Worm (Caenorhabditis elegans) whole organism, young adult: ENCODE results near the gene phat-4.

ENCODE experiments used
- B0019.2 ChIP-seq: fragments of 200-800 bp; sonication (Bioruptor generic); conservative IDR thresholded peaks from 2 replicates; pipeline ENCODE4 v1.3.6; 2022; ENCODE audit warnings: missing genetic modification reagents, missing genetic modification characterization, missing compliant biosample characterization
- B0035.1 ChIP-seq: sonication (generic microtip); optimal IDR thresholded peaks from 2 replicates; lab custom pipeline; 2016; ENCODE audit warnings: missing genetic modification characterization, mild to moderate bottlenecking, missing compliant biosample characterization, missing genotype, missing genetic modification reagents
- B0336.3 ChIP-seq: fragments of 200-800 bp; sonication (Bioruptor generic); IDR thresholded peaks from 2 replicates; pipeline ENCODE4 v1.3.6; 2022; ENCODE audit warnings: missing genetic modification characterization, missing compliant biosample characterization
- F37B4.10 ChIP-seq: fragments of 200-800 bp; sonication (Bioruptor generic); IDR thresholded peaks from 2 replicates; pipeline ENCODE4 v1.3.6; 2022; ENCODE audit warnings: missing genetic modification characterization, missing compliant biosample characterization
- F39B2.1 ChIP-seq: fragments of 200-800 bp; sonication (Bioruptor generic); IDR thresholded peaks from 2 replicates; pipeline ENCODE4 v1.3.6; 2022; ENCODE audit warnings: missing genetic modification reagents, missing genetic modification characterization, missing compliant biosample characterization
- F55B11.4 ChIP-seq: sonication (generic microtip); optimal IDR thresholded peaks from 2 replicates; lab custom pipeline; 2016; ENCODE audit warnings: missing compliant biosample characterization, missing genetic modification characterization, borderline replicate concordance; ENCODE audit not compliant: insufficient read depth
- F57A8.1 ChIP-seq: fragments of 200-800 bp; sonication (Bioruptor generic); optimal IDR thresholded peaks from 2 replicates; lab custom pipeline; 2018; ENCODE audit warnings: mild to moderate bottlenecking, missing genetic modification characterization, moderate library complexity, missing compliant biosample characterization
- Y53F4B.3 ChIP-seq: fragments of 200-800 bp; sonication (Bioruptor generic); IDR thresholded peaks from 2 replicates; pipeline ENCODE4 v1.3.6; 2022; ENCODE audit warnings: missing genetic modification reagents, missing genetic modification characterization, missing compliant biosample characterization
- Y53G8AR.9 ChIP-seq: fragments of 200-800 bp; sonication (Bioruptor generic); conservative IDR thresholded peaks from 2 replicates; pipeline ENCODE4 v1.3.6; 2022; ENCODE audit warnings: missing genetic modification reagents, missing genetic modification characterization, missing compliant biosample characterization
- aptf-3 ChIP-seq: fragments of 200-800 bp; sonication (Bioruptor generic); IDR thresholded peaks from 2 replicates; pipeline ENCODE4 v1.3.6; 2022; ENCODE audit warnings: missing genetic modification characterization, missing compliant biosample characterization
- bed-1 ChIP-seq: fragments of 200-800 bp; sonication (Bioruptor generic); IDR thresholded peaks from 2 replicates; pipeline ENCODE4 v1.3.6; 2022; ENCODE audit warnings: missing genetic modification reagents, missing genetic modification characterization, missing compliant biosample characterization
- bed-2 ChIP-seq: fragments of 200-800 bp; sonication (Bioruptor generic); IDR thresholded peaks from 2 replicates; pipeline ENCODE4 v1.3.6; 2022; ENCODE audit warnings: missing genetic modification reagents, missing genetic modification characterization, missing compliant biosample characterization
- ceh-100 ChIP-seq: fragments of 200-800 bp; sonication (Bioruptor generic); IDR thresholded peaks from 2 replicates; pipeline ENCODE4 v1.3.6; 2022; ENCODE audit warnings: missing genetic modification reagents, missing genetic modification characterization, missing compliant biosample characterization
- ceh-40 ChIP-seq: fragments of 200-800 bp; sonication (Bioruptor generic); IDR thresholded peaks from 2 replicates; pipeline ENCODE4 v1.3.6; 2022; ENCODE audit warnings: missing genetic modification characterization, missing compliant biosample characterization
- dox-1 ChIP-seq: fragments of 200-800 bp; sonication (Bioruptor generic); IDR thresholded peaks from 2 replicates; pipeline ENCODE4 v1.3.6; 2022; ENCODE audit warnings: missing genetic modification reagents, missing genetic modification characterization, missing compliant biosample characterization
- dpff-1 ChIP-seq: sonication (generic microtip); optimal IDR thresholded peaks from 2 replicates; lab custom pipeline; 2017; ENCODE audit warnings: mild to moderate bottlenecking, missing genetic modification characterization, missing compliant biosample characterization
- dpl-1 ChIP-seq: fragments of 150-350 bp; optimal IDR thresholded peaks from 2 replicates; lab custom pipeline; 2014; ENCODE audit warnings: missing biosample characterization, missing genetic modification reagents, missing genetic modification characterization
- egl-44 ChIP-seq: fragments of 200-800 bp; sonication (Bioruptor generic); IDR thresholded peaks from 2 replicates; pipeline ENCODE4 v1.3.6; 2022; ENCODE audit warnings: missing genetic modification reagents, missing genetic modification characterization, missing compliant biosample characterization
- gei-17 ChIP-seq: fragments of 200-800 bp; sonication (Bioruptor generic); optimal IDR thresholded peaks from 2 replicates; lab custom pipeline; 2018; ENCODE audit warnings: mild to moderate bottlenecking, missing genetic modification characterization, missing compliant biosample characterization
- hlh-26 ChIP-seq: fragments of 200-800 bp; sonication (Bioruptor generic); conservative IDR thresholded peaks from 2 replicates; pipeline ENCODE4 v1.3.6; 2022; ENCODE audit warnings: missing genetic modification reagents, missing genetic modification characterization, missing compliant biosample characterization
- hrde-1 ChIP-seq: sonication (generic microtip); optimal IDR thresholded peaks from 2 replicates; lab custom pipeline; 2016; ENCODE audit warnings: missing genetic modification characterization, mild to moderate bottlenecking, missing compliant biosample characterization, moderate library complexity, missing genotype, missing genetic modification reagents, borderline replicate concordance
- hsf-1 ChIP-seq: fragments of 200-800 bp; sonication (Bioruptor generic); IDR thresholded peaks from 2 replicates; pipeline ENCODE4 v1.3.6; 2022; ENCODE audit warnings: missing genetic modification reagents, missing genetic modification characterization, missing compliant biosample characterization
- lir-1 ChIP-seq: fragments of 200-800 bp; sonication (Bioruptor generic); conservative IDR thresholded peaks from 2 replicates; pipeline ENCODE4 v1.3.6; 2022; ENCODE audit warnings: missing genetic modification reagents, missing genetic modification characterization, missing compliant biosample characterization
- lsy-27 ChIP-seq: sonication (generic microtip); optimal IDR thresholded peaks from 2 replicates; lab custom pipeline; 2017; ENCODE audit warnings: missing genetic modification characterization, mild to moderate bottlenecking, missing compliant biosample characterization, antibody characterized with exemption, missing genotype, borderline replicate concordance; ENCODE audit not compliant: insufficient read depth
- madf-6 ChIP-seq: fragments of 200-800 bp; sonication (Bioruptor generic); IDR thresholded peaks from 2 replicates; pipeline ENCODE4 v1.3.6; 2022; ENCODE audit warnings: missing genetic modification reagents, missing genetic modification characterization, missing compliant biosample characterization
- mes-4 ChIP-seq: sonication (generic microtip); optimal IDR thresholded peaks from 2 replicates; lab custom pipeline; 2016; ENCODE audit warnings: missing genotype, missing genetic modification characterization, missing compliant biosample characterization
- mxl-1 ChIP-seq: sonication (generic microtip); optimal IDR thresholded peaks from 2 replicates; lab custom pipeline; 2016; ENCODE audit warnings: missing genetic modification characterization, missing compliant biosample characterization
- nfya-2 ChIP-seq: fragments of 200-800 bp; sonication (Bioruptor generic); IDR thresholded peaks from 2 replicates; pipeline ENCODE4 v1.3.6; 2022; ENCODE audit warnings: missing genetic modification reagents, missing genetic modification characterization, missing compliant biosample characterization
- pbrm-1 ChIP-seq: fragments of 200-800 bp; sonication (Bioruptor generic); IDR thresholded peaks from 2 replicates; pipeline ENCODE4 v1.3.6; 2022; ENCODE audit warnings: missing genetic modification reagents, missing genetic modification characterization, missing compliant biosample characterization
- rec-8 ChIP-seq, 2 experiments: sonication (generic microtip); optimal IDR thresholded peaks; 2 replicates each; lab custom pipeline; 2016; ENCODE audit warnings: mild to moderate bottlenecking in 2 of 2, missing genetic modification characterization in 2 of 2, missing genetic modification reagents in 2 of 2, missing genotype in 2 of 2, missing biosample characterization in 1 of 2, missing compliant biosample characterization in 1 of 2, moderate library complexity in 1 of 2
- somi-1 ChIP-seq: fragments of 200-800 bp; sonication (Bioruptor generic); optimal IDR thresholded peaks from 2 replicates; lab custom pipeline; 2018; ENCODE audit warnings: mild to moderate bottlenecking, missing genetic modification characterization, missing compliant biosample characterization
- sptf-2 ChIP-seq: fragments of 200-800 bp; sonication (Bioruptor generic); optimal IDR thresholded peaks from 2 replicates; lab custom pipeline; 2018; ENCODE audit warnings: mild to moderate bottlenecking, missing genetic modification characterization, missing compliant biosample characterization
- tbx-9 ChIP-seq: sonication (generic microtip); optimal IDR thresholded peaks from 2 replicates; lab custom pipeline; 2016; ENCODE audit warnings: borderline replicate concordance, missing genetic modification characterization, inconsistent platforms, missing compliant biosample characterization
- zim-3 ChIP-seq: sonication (generic microtip); optimal IDR thresholded peaks from 2 replicates; lab custom pipeline; 2017; ENCODE audit warnings: mild to moderate bottlenecking, missing genetic modification characterization, moderate library complexity, missing compliant biosample characterization
- ztf-25 ChIP-seq: fragments of 200-800 bp; sonication (Bioruptor generic); IDR thresholded peaks from 2 replicates; pipeline ENCODE4 v1.3.6; 2022; ENCODE audit warnings: missing genetic modification reagents, missing genetic modification characterization, missing compliant biosample characterization
- ztf-26 ChIP-seq: sonication (generic microtip); optimal IDR thresholded peaks from 2 replicates; lab custom pipeline; 2017; ENCODE audit warnings: missing genetic modification characterization, missing compliant biosample characterization
- ztf-3 ChIP-seq: fragments of 200-800 bp; sonication (Bioruptor generic); optimal IDR thresholded peaks from 2 replicates; lab custom pipeline; 2018; ENCODE audit warnings: mild to moderate bottlenecking, missing genetic modification characterization, missing compliant biosample characterization

Gene phat-4

ce11 chrV:4114627-4115026, 15.1 kb upstream of the phat-4 start, which contains the start of gene srw-133:
Gene srw-133 (minus strand): TSS chrV:4114727.
- TF ChIP-seq aptf-3 (GFP tag; lab: Robert Waterston, UW), result no peak
- no peak for TF ChIP-seq ztf-25 (GFP tag; lab: Robert Waterston, UW)
- TF ChIP-seq, all 124 proteins: peak for 0

- TF ChIP-seq madf-6 (GFP tag; lab: Robert Waterston, UW) (no peak), nfya-2 (no peak), lir-1 (GFP tag; lab: Robert Waterston, UW) (no peak), somi-1 (no peak), ztf-26 (tag; lab: Kevin White, UChicago) (no peak), gei-17 (GFP tag; lab: Kevin White, UChicago) (no peak)
- TF ChIP-seq, all 124 proteins: peak for 0
Measured at ce11 chrV:4116071-4116470, 13.6 kb upstream of the phat-4 start, which contains the start of gene T05B4.8. Gene T05B4.8 (minus strand): TSS chrV:4116171.

ce11 chrV:4118332-4118731, 11.4 kb upstream of the phat-4 start, which contains the start of gene T05B4.9:
Gene T05B4.9 (minus strand): TSS chrV:4118432.
- TF ChIP-seq hlh-26 (GFP tag; lab: Robert Waterston, UW) (no peak), F37B4.10 (GFP tag; lab: Robert Waterston, UW) (no peak), F57A8.1 (GFP tag; lab: Kevin White, UChicago) (no peak), mes-4 (tag; lab: Kevin White, UChicago) (no peak), bed-1 (no peak), zim-3 (tag; lab: Kevin White, UChicago) (no peak), pbrm-1 (no peak), egl-44 (GFP tag; lab: Robert Waterston, UW) (no peak), ztf-3 (GFP tag; lab: Kevin White, UChicago) (no peak), rec-8 (tag; optimal IDR thresholded peaks at IDR 0.05; lab: Kevin White, UChicago) (no peak), bed-2 (GFP tag; lab: Robert Waterston, UW) (no peak), dpl-1 (GFP tag; lab: Kevin White, UChicago) (no peak), ceh-100 (GFP tag; lab: Robert Waterston, UW) (no peak), Y53F4B.3 (no peak), mxl-1 (no peak), dpff-1 (no peak)

- TF ChIP-seq B0336.3 (GFP tag; lab: Robert Waterston, UW), result no peak
- TF ChIP-seq ceh-40 (GFP tag; lab: Robert Waterston, UW), result no peak
- no peak for TF ChIP-seq Y53G8AR.9
- no peak for TF ChIP-seq B0035.1
- TF ChIP-seq dox-1, result no peak
- no peak for TF ChIP-seq F55B11.4 (tag; lab: Kevin White, UChicago)
- no peak for TF ChIP-seq mxl-1
- no peak for TF ChIP-seq hrde-1 (tag; lab: Kevin White, UChicago)
- TF ChIP-seq F37B4.10 (GFP tag; lab: Robert Waterston, UW), result no peak
- TF ChIP-seq tbx-9, result no peak
- no peak for TF ChIP-seq sptf-2 (GFP tag; lab: Kevin White, UChicago)
- TF ChIP-seq Y53F4B.3, result no peak
- no peak for TF ChIP-seq zim-3 (tag; lab: Kevin White, UChicago)
- TF ChIP-seq dpl-1 (GFP tag; lab: Kevin White, UChicago), result no peak
- no peak for TF ChIP-seq lsy-27 (tag; lab: Kevin White, UChicago)
- no peak for TF ChIP-seq F39B2.1 (GFP tag; lab: Robert Waterston, UW)
- TF ChIP-seq egl-44 (GFP tag; lab: Robert Waterston, UW), result no peak
- no peak for TF ChIP-seq B0019.2
- TF ChIP-seq hsf-1 (GFP tag; lab: Robert Waterston, UW), result no peak
- TF ChIP-seq somi-1, result no peak
Measured at ce11 chrV:4120629-4121028, 9.1 kb upstream of the phat-4 start, which contains the start of gene T05B4.10. Gene T05B4.10 (minus strand): TSS chrV:4120729.
